Worm (Caenorhabditis elegans) whole organism, L1 larva: ENCODE results near the gene Y26E6A.2.
A peak's percentile ranks its signal among the peaks of the same experiment; 100 is the strongest.

Experiments
- C04F5.9 ChIP-seq: sonication (generic microtip); optimal IDR thresholded peaks from 2 replicates; lab custom pipeline; 2016; ENCODE audit warnings: missing genetic modification characterization, missing compliant biosample characterization
- Y116A8C.19 ChIP-seq: sonication (generic microtip); optimal IDR thresholded peaks from 2 replicates; lab custom pipeline; 2016; ENCODE audit warnings: missing compliant biosample characterization, missing genetic modification characterization, borderline replicate concordance
- alr-1 ChIP-seq: fragments of 200-800 bp; sonication (Bioruptor generic); optimal IDR thresholded peaks from 2 replicates; lab custom pipeline; 2018; ENCODE audit warnings: borderline replicate concordance, mild to moderate bottlenecking, missing genetic modification characterization, missing compliant biosample characterization
- blmp-1 ChIP-seq: fragments of 150-350 bp; optimal IDR thresholded peaks from 2 replicates; lab custom pipeline; 2014; ENCODE audit warnings: missing biosample characterization, missing genetic modification characterization
- ceh-63 ChIP-seq: fragments of 200-800 bp; sonication (Bioruptor generic); optimal IDR thresholded peaks from 2 replicates; lab custom pipeline; 2018; ENCODE audit warnings: mild to moderate bottlenecking, missing genetic modification characterization, missing compliant biosample characterization
- ceh-8 ChIP-seq: fragments of 200-800 bp; sonication (Bioruptor generic); optimal IDR thresholded peaks from 2 replicates; lab custom pipeline; 2018; ENCODE audit warnings: mild to moderate bottlenecking, missing genetic modification characterization, moderate library complexity, missing compliant biosample characterization
- ceh-82 ChIP-seq, 3 experiments: fragments of 150-350 bp in 1 of 3; sonication (generic microtip) in 2 of 3; optimal IDR thresholded peaks; 2 replicates each; lab custom pipeline; 2014 to 2017; ENCODE audit warnings: missing biosample characterization in 3 of 3, missing genetic modification characterization in 3 of 3
- ceh-88 ChIP-seq: fragments of 200-800 bp; sonication (Bioruptor generic); IDR thresholded peaks from 2 replicates; pipeline ENCODE4 v1.3.6; 2022; ENCODE audit warnings: missing genetic modification characterization, missing compliant biosample characterization
- ceh-90 ChIP-seq: sonication (generic microtip); optimal IDR thresholded peaks from 2 replicates; lab custom pipeline; 2016; ENCODE audit warnings: missing genetic modification characterization, missing compliant biosample characterization
- ces-1 ChIP-seq: fragments of 150-350 bp; optimal IDR thresholded peaks from 2 replicates; lab custom pipeline; 2014; ENCODE audit warnings: missing biosample characterization, missing genetic modification reagents, missing genetic modification characterization
- efl-1 ChIP-seq, 4 experiments: fragments of 150-350 bp; optimal IDR thresholded peaks in 3 of 4; peaks in 1 of 4; 1 replicate in 1 of 4; 2 replicates in 3 of 4; lab custom pipeline; 2014; ENCODE audit warnings: missing biosample characterization in 2 of 4, missing genetic modification characterization in 2 of 4, missing genetic modification reagents in 2 of 4
- efl-3 ChIP-seq: fragments of 200-800 bp; sonication (Bioruptor generic); optimal IDR thresholded peaks from 2 replicates; lab custom pipeline; 2018; ENCODE audit warnings: mild to moderate bottlenecking, missing genetic modification characterization, missing compliant biosample characterization
- egl-13 ChIP-seq: sonication (generic microtip); optimal IDR thresholded peaks from 2 replicates; lab custom pipeline; 2016; ENCODE audit warnings: missing genotype, missing genetic modification reagents, missing genetic modification characterization, missing compliant biosample characterization
- egl-27 ChIP-seq, 2 experiments: fragments of 150-350 bp in 1 of 2; sonication (generic microtip); optimal IDR thresholded peaks; 3 replicates each; lab custom pipeline; 2017 to 2018; ENCODE audit warnings: missing biosample characterization in 2 of 2, missing genetic modification characterization in 2 of 2, missing genetic modification reagents in 2 of 2
- elt-2 ChIP-seq: sonication (generic microtip); optimal IDR thresholded peaks from 2 replicates; lab custom pipeline; 2016; ENCODE audit warnings: missing genetic modification characterization, mild to moderate bottlenecking, inconsistent platforms, missing compliant biosample characterization, missing genetic modification reagents
- fkh-10 ChIP-seq: sonication (generic microtip); optimal IDR thresholded peaks from 2 replicates; lab custom pipeline; 2017; ENCODE audit warnings: missing biosample characterization, missing genetic modification reagents, missing genetic modification characterization
- fkh-4 ChIP-seq: sonication (generic microtip); optimal IDR thresholded peaks from 2 replicates; lab custom pipeline; 2016; ENCODE audit warnings: missing compliant biosample characterization, missing genetic modification characterization, borderline replicate concordance
- grh-1 ChIP-seq: fragments of 200-800 bp; sonication (Bioruptor generic); IDR thresholded peaks from 2 replicates; pipeline ENCODE4 v1.3.6; 2022; ENCODE audit warnings: missing genetic modification reagents, missing genetic modification characterization, missing compliant biosample characterization
- hlh-4 ChIP-seq: sonication (generic microtip); optimal IDR thresholded peaks from 2 replicates; lab custom pipeline; 2016; ENCODE audit warnings: mild to moderate bottlenecking, missing genetic modification characterization, missing compliant biosample characterization
- irx-1 ChIP-seq: sonication (generic microtip); optimal IDR thresholded peaks from 2 replicates; lab custom pipeline; 2016; ENCODE audit warnings: missing genetic modification characterization, missing compliant biosample characterization
- jun-1 ChIP-seq: fragments of 150-350 bp; optimal IDR thresholded peaks from 2 replicates; lab custom pipeline; 2014; ENCODE audit warnings: missing biosample characterization, missing genetic modification reagents, missing genetic modification characterization
- lin-14 ChIP-seq: fragments of 200-800 bp; sonication (Bioruptor generic); optimal IDR thresholded peaks from 2 replicates; lab custom pipeline; 2018; ENCODE audit warnings: mild to moderate bottlenecking, missing genetic modification characterization, moderate library complexity, missing compliant biosample characterization
- lin-15B ChIP-seq: fragments of 150-350 bp; sonication (generic microtip); optimal IDR thresholded peaks from 3 replicates; lab custom pipeline; 2014; ENCODE audit warnings: missing biosample characterization, missing genetic modification characterization
- lir-3 ChIP-seq: sonication (generic microtip); optimal IDR thresholded peaks from 2 replicates; lab custom pipeline; 2016; ENCODE audit warnings: mild to moderate bottlenecking, missing genetic modification characterization, moderate library complexity, missing compliant biosample characterization; ENCODE audit not compliant: poor library complexity
- lsy-2 ChIP-seq, 2 experiments: fragments of 150-350 bp; optimal IDR thresholded peaks; 2 replicates each; lab custom pipeline; 2014; ENCODE audit warnings: missing biosample characterization in 2 of 2, missing genetic modification characterization in 2 of 2
- mef-2 ChIP-seq: fragments of 150-350 bp; optimal IDR thresholded peaks from 2 replicates; lab custom pipeline; 2014; ENCODE audit warnings: missing biosample characterization, missing genetic modification characterization
- nhr-12 ChIP-seq: sonication (generic microtip); optimal IDR thresholded peaks from 2 replicates; lab custom pipeline; 2017; ENCODE audit warnings: missing biosample characterization, missing genetic modification characterization
- nhr-19 ChIP-seq: fragments of 200-800 bp; sonication (Bioruptor generic); conservative IDR thresholded peaks from 2 replicates; pipeline ENCODE4 v1.3.6; 2022; ENCODE audit warnings: missing genetic modification characterization, missing compliant biosample characterization
- nhr-20 ChIP-seq: sonication (generic microtip); optimal IDR thresholded peaks from 2 replicates; lab custom pipeline; 2016; ENCODE audit warnings: mild to moderate bottlenecking, missing genetic modification characterization, missing compliant biosample characterization
- nhr-28 ChIP-seq: fragments of 150-350 bp; optimal IDR thresholded peaks from 2 replicates; lab custom pipeline; 2014; ENCODE audit warnings: missing biosample characterization, missing genetic modification characterization
- nhr-47 ChIP-seq: sonication (generic microtip); optimal IDR thresholded peaks from 2 replicates; lab custom pipeline; 2016; ENCODE audit warnings: mild to moderate bottlenecking, missing genetic modification characterization, moderate library complexity, missing compliant biosample characterization
- nhr-76 ChIP-seq: sonication (generic microtip); optimal IDR thresholded peaks from 2 replicates; lab custom pipeline; 2017; ENCODE audit warnings: missing biosample characterization, missing genetic modification characterization
- nhr-77 ChIP-seq: fragments of 150-350 bp; optimal IDR thresholded peaks from 2 replicates; lab custom pipeline; 2014; ENCODE audit warnings: missing biosample characterization, missing genetic modification characterization
- nhr-84 ChIP-seq: sonication (generic microtip); optimal IDR thresholded peaks from 2 replicates; lab custom pipeline; 2017; ENCODE audit warnings: missing biosample characterization, missing genetic modification characterization
- nhr-85 ChIP-seq: sonication (generic microtip); peaks from one replicate; lab custom pipeline; 2016; ENCODE audit warnings: missing genetic modification characterization, inconsistent platforms, missing compliant biosample characterization
- nhr-90 ChIP-seq: sonication (generic microtip); optimal IDR thresholded peaks from 2 replicates; lab custom pipeline; 2016; ENCODE audit warnings: mild to moderate bottlenecking, missing genetic modification characterization, missing compliant biosample characterization; ENCODE audit not compliant: poor library complexity
- pax-3 ChIP-seq: fragments of 200-800 bp; sonication (Bioruptor generic); optimal IDR thresholded peaks from 2 replicates; lab custom pipeline; 2018; ENCODE audit warnings: mild to moderate bottlenecking, missing genetic modification characterization, moderate library complexity, missing compliant biosample characterization
- pqm-1 ChIP-seq: sonication (generic microtip); optimal IDR thresholded peaks from 3 replicates; lab custom pipeline; 2017; ENCODE audit warnings: missing biosample characterization, missing genetic modification characterization
- skn-1 ChIP-seq: fragments of 150-350 bp; optimal IDR thresholded peaks from 2 replicates; lab custom pipeline; 2014; ENCODE audit warnings: missing biosample characterization, missing genetic modification characterization
- snu-23 ChIP-seq: sonication (generic microtip); optimal IDR thresholded peaks from 2 replicates; lab custom pipeline; 2016; ENCODE audit warnings: missing genetic modification characterization, missing compliant biosample characterization
- sptf-1 ChIP-seq: fragments of 150-350 bp; optimal IDR thresholded peaks from 2 replicates; lab custom pipeline; 2014; ENCODE audit warnings: missing biosample characterization, missing genetic modification characterization
- swsn-7 ChIP-seq: sonication (generic microtip); optimal IDR thresholded peaks from 2 replicates; lab custom pipeline; 2016; ENCODE audit warnings: missing genetic modification characterization, missing compliant biosample characterization
- tlp-1 ChIP-seq: fragments of 150-350 bp; optimal IDR thresholded peaks from 2 replicates; lab custom pipeline; 2014; ENCODE audit warnings: missing biosample characterization, missing genetic modification characterization
- unc-30 ChIP-seq: sonication (generic microtip); optimal IDR thresholded peaks from 2 replicates; lab custom pipeline; 2017; ENCODE audit warnings: missing biosample characterization, missing genetic modification characterization
- unc-86 ChIP-seq: sonication (generic microtip); optimal IDR thresholded peaks from 2 replicates; lab custom pipeline; 2016; ENCODE audit warnings: missing genetic modification characterization, missing compliant biosample characterization
- unc-98 ChIP-seq: fragments of 200-800 bp; sonication (Bioruptor generic); IDR thresholded peaks from 2 replicates; pipeline ENCODE4 v1.3.6; 2022; ENCODE audit warnings: missing genetic modification characterization, missing compliant biosample characterization
- vab-15 ChIP-seq: sonication (generic microtip); optimal IDR thresholded peaks from 2 replicates; lab custom pipeline; 2017; ENCODE audit warnings: missing genotype, mild to moderate bottlenecking, missing genetic modification characterization, missing compliant biosample characterization
- xbp-1 ChIP-seq: sonication (generic microtip); optimal IDR thresholded peaks from 2 replicates; lab custom pipeline; 2016; ENCODE audit warnings: missing genetic modification characterization, missing compliant biosample characterization
- zag-1 ChIP-seq: fragments of 150-350 bp; optimal IDR thresholded peaks from 2 replicates; lab custom pipeline; 2014; ENCODE audit warnings: missing biosample characterization, missing genetic modification characterization
- zip-4 ChIP-seq: fragments of 200-800 bp; sonication (Bioruptor generic); optimal IDR thresholded peaks from 2 replicates; lab custom pipeline; 2018; ENCODE audit warnings: mild to moderate bottlenecking, missing genetic modification characterization, moderate library complexity, missing compliant biosample characterization
- ztf-4 ChIP-seq: fragments of 150-350 bp; optimal IDR thresholded peaks from 2 replicates; lab custom pipeline; 2014; ENCODE audit warnings: missing biosample characterization, missing genetic modification characterization

Y26E6A.2 gene

ce11 chrX:13917121-13917755 lies 3.0 kb upstream of the Y26E6A.2 start, which contains the start of gene ekl-5 (continued):
- TF ChIP-seq pax-3 (tag; lab: Kevin White, UChicago): no peak
- no peak for TF ChIP-seq unc-98
- no peak for TF ChIP-seq nhr-19 (GFP tag; lab: Robert Waterston, UW)
- peak; percentile 33 to 56 for TF ChIP-seq efl-1 (optimal IDR thresholded peaks at IDR 0.05; lab: Kevin White, UChicago)
- TF ChIP-seq efl-1 (GFP tag; optimal IDR thresholded peaks at IDR 0.05 in 1 of 2; lab: Kevin White, UChicago): no peak
- no peak for TF ChIP-seq zag-1 (tag; lab: Kevin White, UChicago)
- no peak for TF ChIP-seq C04F5.9 (tag; lab: Kevin White, UChicago)
- TF ChIP-seq fkh-4: no peak
- TF ChIP-seq efl-3: no peak
- no peak for TF ChIP-seq ceh-90 (tag; lab: Kevin White, UChicago)
- peak in 1 of 3 experiments; percentile 39 for TF ChIP-seq ceh-82 (tag; optimal IDR thresholded peaks at IDR 0.05; lab: Kevin White, UChicago)
- no peak for TF ChIP-seq vab-15
- no peak for TF ChIP-seq jun-1 (tag; lab: Kevin White, UChicago)
- no peak for TF ChIP-seq egl-27 (tag; optimal IDR thresholded peaks at IDR 0.05; lab: Kevin White, UChicago)
- peak; percentile 50 for TF ChIP-seq nhr-47 (tag; lab: Kevin White, UChicago)
- TF ChIP-seq nhr-28 (tag; lab: Kevin White, UChicago): no peak
- TF ChIP-seq alr-1 (tag; lab: Kevin White, UChicago): no peak
- no peak for TF ChIP-seq fkh-10 (GFP tag; lab: Kevin White, UChicago)
- TF ChIP-seq unc-30 (tag; lab: Kevin White, UChicago): no peak
- no peak for TF ChIP-seq mef-2 (tag; lab: Kevin White, UChicago)
- no peak for TF ChIP-seq unc-86 (tag; lab: Kevin White, UChicago)
- TF ChIP-seq pqm-1 (tag; lab: Kevin White, UChicago): no peak
- no peak for TF ChIP-seq ceh-8 (GFP tag; lab: Kevin White, UChicago)
- TF ChIP-seq irx-1 (tag; lab: Kevin White, UChicago): no peak
- TF ChIP-seq lin-14 (GFP tag; lab: Kevin White, UChicago): peak; percentile 98
- TF ChIP-seq xbp-1 (tag; lab: Kevin White, UChicago): peak; percentile 39
- TF ChIP-seq lir-3: no peak
- TF ChIP-seq nhr-85 (tag; lab: Kevin White, UChicago): peak; percentile 78
- TF ChIP-seq tlp-1 (tag; lab: Kevin White, UChicago): no peak
- no peak for TF ChIP-seq ceh-88
- peak; percentile 52 for TF ChIP-seq skn-1 (tag; lab: Kevin White, UChicago)
- no peak for TF ChIP-seq ceh-63 (GFP tag; lab: Kevin White, UChicago)

ce11 chrX:13913641-13914040 lies 548 bp downstream of the Y26E6A.2 start:
- no peak for TF ChIP-seq grh-1 (GFP tag; lab: Robert Waterston, UW)
- TF ChIP-seq nhr-12 (tag; lab: Kevin White, UChicago): no peak
- no peak for TF ChIP-seq ceh-8 (GFP tag; lab: Kevin White, UChicago)
- no peak for TF ChIP-seq elt-2 (tag; lab: Kevin White, UChicago)
- no peak for TF ChIP-seq nhr-76 (tag; lab: Kevin White, UChicago)
- TF ChIP-seq fkh-4: no peak
- no peak for TF ChIP-seq ces-1
- peak; percentile 7 for TF ChIP-seq egl-13 (tag; lab: Kevin White, UChicago)
- no peak for TF ChIP-seq ztf-4 (tag; lab: Kevin White, UChicago)
- TF ChIP-seq swsn-7 (tag; lab: Kevin White, UChicago): peak; percentile 30
- TF ChIP-seq irx-1 (tag; lab: Kevin White, UChicago): no peak
- TF ChIP-seq sptf-1 (tag; lab: Kevin White, UChicago): no peak
- TF ChIP-seq unc-98: no peak
- peak; percentile 40 for TF ChIP-seq nhr-47 (tag; lab: Kevin White, UChicago)
- no peak for TF ChIP-seq lsy-2 (tag; optimal IDR thresholded peaks at IDR 0.05; lab: Kevin White, UChicago)
- no peak for TF ChIP-seq nhr-20 (tag; lab: Kevin White, UChicago)
- TF ChIP-seq ceh-63 (GFP tag; lab: Kevin White, UChicago): no peak
- no peak for TF ChIP-seq snu-23
- TF ChIP-seq zip-4 (GFP tag; lab: Kevin White, UChicago): no peak
- TF ChIP-seq Y116A8C.19 (tag; lab: Kevin White, UChicago): no peak
- no peak for TF ChIP-seq hlh-4 (tag; lab: Kevin White, UChicago)
- no peak for TF ChIP-seq nhr-77 (tag; lab: Kevin White, UChicago)
- TF ChIP-seq blmp-1 (tag; lab: Kevin White, UChicago): no peak
- no peak for TF ChIP-seq nhr-84 (tag; lab: Kevin White, UChicago)
- TF ChIP-seq nhr-90: no peak
- TF ChIP-seq lin-15B (tag; lab: Kevin White, UChicago): no peak
